Fruit fly (Drosophila melanogaster) whole organism, adult: ENCODE measurements around the gene SclB.

Experiments
- CG11617 ChIP-seq: fragments of 200-800 bp; sonication (Bioruptor generic); optimal IDR thresholded peaks from 2 replicates; lab custom pipeline; 2017; ENCODE audit warnings: mild to moderate bottlenecking, missing biosample characterization, missing genetic modification reagents, missing genetic modification characterization
- CG12768 ChIP-seq: fragments of 200-800 bp; sonication (Bioruptor generic); optimal IDR thresholded peaks from 2 replicates; lab custom pipeline; 2017; ENCODE audit warnings: missing biosample characterization, missing genetic modification characterization, mild to moderate bottlenecking, moderate library complexity, missing genetic modification reagents
- CG14711 ChIP-seq: fragments of 200-800 bp; sonication (Bioruptor generic); optimal IDR thresholded peaks from 2 replicates; lab custom pipeline; 2018; ENCODE audit warnings: missing biosample characterization, mild to moderate bottlenecking, missing genetic modification characterization, moderate library complexity
- CG1620 ChIP-seq: fragments of 200-800 bp; sonication (Bioruptor generic); optimal IDR thresholded peaks from 2 replicates; lab custom pipeline; 2016; ENCODE audit warnings: missing biosample characterization, missing genetic modification characterization
- CG33017 ChIP-seq: fragments of 200-800 bp; sonication (Bioruptor generic); optimal IDR thresholded peaks from 2 replicates; lab custom pipeline; 2018; ENCODE audit warnings: missing biosample characterization, mild to moderate bottlenecking, missing genetic modification characterization, moderate library complexity
- CG7045 ChIP-seq: fragments of 200-800 bp; sonication (Bioruptor generic); optimal IDR thresholded peaks from 2 replicates; lab custom pipeline; 2017; ENCODE audit warnings: missing biosample characterization, mild to moderate bottlenecking, missing genetic modification characterization
- CG7101 ChIP-seq: fragments of 200-800 bp; sonication (Bioruptor generic); optimal IDR thresholded peaks from 2 replicates; lab custom pipeline; 2018; ENCODE audit warnings: missing biosample characterization, mild to moderate bottlenecking, missing genetic modification characterization, moderate library complexity
- Clk ChIP-seq: fragments of 200-800 bp; sonication (Bioruptor generic); optimal IDR thresholded peaks from 2 replicates; lab custom pipeline; 2017; ENCODE audit warnings: missing biosample characterization, missing genetic modification characterization
- Crg-1 ChIP-seq: fragments of 200-800 bp; sonication (Bioruptor generic); optimal IDR thresholded peaks from 2 replicates; lab custom pipeline; 2016; ENCODE audit warnings: missing biosample characterization, missing genetic modification characterization
- Hr96 ChIP-seq: fragments of 200-800 bp; sonication (Bioruptor generic); optimal IDR thresholded peaks from 2 replicates; lab custom pipeline; 2016; ENCODE audit warnings: missing biosample characterization, missing genetic modification characterization
- Mnt ChIP-seq: fragments of 200-800 bp; sonication (Bioruptor generic); optimal IDR thresholded peaks from 2 replicates; lab custom pipeline; 2016; ENCODE audit warnings: missing biosample characterization, mild to moderate bottlenecking, missing genetic modification characterization
- bab1 ChIP-seq: fragments of 200-800 bp; sonication (Bioruptor generic); optimal IDR thresholded peaks from 3 replicates; lab custom pipeline; 2019; ENCODE audit warnings: missing biosample characterization, mild to moderate bottlenecking, missing genetic modification characterization, moderate library complexity
- cic ChIP-seq: fragments of 200-800 bp; sonication (Bioruptor generic); optimal IDR thresholded peaks from 2 replicates; lab custom pipeline; 2017; ENCODE audit warnings: missing biosample characterization, mild to moderate bottlenecking, missing genetic modification characterization, moderate library complexity
- cnc ChIP-seq, 2 experiments: fragments of >200 bp; optimal IDR thresholded peaks; 2 replicates each; lab custom pipeline; 2017
- kay ChIP-seq: fragments of 200-800 bp; sonication (Bioruptor generic); peaks from one replicate; lab custom pipeline; 2016; ENCODE audit warnings: missing biosample characterization, missing genetic modification characterization, borderline replicate concordance
- ovo ChIP-seq: fragments of 200-800 bp; sonication (Bioruptor generic); optimal IDR thresholded peaks from 2 replicates; lab custom pipeline; 2016; ENCODE audit warnings: missing biosample characterization, missing genetic modification characterization
- pad ChIP-seq: fragments of 200-800 bp; sonication (Bioruptor generic); optimal IDR thresholded peaks from 3 replicates; lab custom pipeline; 2017; ENCODE audit warnings: missing biosample characterization, missing genetic modification characterization, mild to moderate bottlenecking, moderate library complexity, missing genetic modification reagents
- tj ChIP-seq: fragments of 200-800 bp; sonication (Bioruptor generic); optimal IDR thresholded peaks from 3 replicates; lab custom pipeline; 2017; ENCODE audit warnings: missing biosample characterization, mild to moderate bottlenecking, missing genetic modification characterization, moderate library complexity
- toe ChIP-seq: fragments of 200-800 bp; sonication (Bioruptor generic); optimal IDR thresholded peaks from 2 replicates; lab custom pipeline; 2016; ENCODE audit warnings: missing biosample characterization, missing genetic modification characterization

SclB gene

dm6 chr2L:16843336-16843735 lies 5.6 kb downstream of the SclB start:
- no peak for TF ChIP-seq CG11617 (GFP tag; lab: Kevin White, UChicago)
- TF ChIP-seq kay (GFP tag; lab: Kevin White, UChicago): peak; percentile 53

- TF ChIP-seq Clk (GFP tag; lab: Kevin White, UChicago): no peak
- no peak for TF ChIP-seq CG33017 (tag; lab: Kevin White, UChicago)
- no peak for TF ChIP-seq CG7045 (GFP tag; lab: Kevin White, UChicago)
- TF ChIP-seq CG12768 (GFP tag; lab: Kevin White, UChicago): no peak
- TF ChIP-seq CG14711: no peak
- no peak for TF ChIP-seq bab1
Observed at dm6 chr2L:16845179-16845578, 7.4 kb downstream of the SclB start.

dm6 chr2L:16846742-16847346 lies 9.1 kb downstream of the SclB start:
- TF ChIP-seq Crg-1 (GFP tag; lab: Kevin White, UChicago) (no peak), toe (no peak), bab1 (no peak), CG1620 (GFP tag; lab: Kevin White, UChicago) (no peak), pad (no peak)

- TF ChIP-seq CG7101 (tag; lab: Kevin White, UChicago) (no peak), kay (GFP tag; lab: Kevin White, UChicago) (peak; percentile 87)
Observed at dm6 chr2L:16847948-16848347, 10.2 kb downstream of the SclB start.

- TF ChIP-seq bab1 (no peak), CG12768 (GFP tag; lab: Kevin White, UChicago) (peak; percentile 15)
Observed at dm6 chr2L:16848670-16849069, 10.9 kb downstream of the SclB start, which contains the start of gene CG13284. TSS of gene CG13284 (minus strand) at chr2L:16848716.

dm6 chr2L:16850442-16850841 lies 12.7 kb downstream of the SclB start:
- no peak for TF ChIP-seq CG14711
- no peak for TF ChIP-seq ovo (GFP tag; lab: Kevin White, UChicago)
- peak in 1 of 2 experiments; percentile 81 for TF ChIP-seq cnc (optimal IDR thresholded peaks at IDR 0.05; lab: Kevin White, UChicago)
- TF ChIP-seq Hr96 (GFP tag; lab: Kevin White, UChicago): no peak

dm6 chr2L:16852318-16852932 lies 14.7 kb downstream of the SclB start, which contains the start of gene CG31810:
TSS of gene CG31810 (minus strand) at chr2L:16852368.
- TF ChIP-seq CG14711: peak; percentile 14
- peak; percentile 15 for TF ChIP-seq CG33017 (tag; lab: Kevin White, UChicago)
- TF ChIP-seq pad: no peak
- peak; percentile 1 for TF ChIP-seq bab1

- no peak for TF ChIP-seq CG7101 (tag; lab: Kevin White, UChicago)
- TF ChIP-seq CG1620 (GFP tag; lab: Kevin White, UChicago): no peak
- TF ChIP-seq kay (GFP tag; lab: Kevin White, UChicago): peak; percentile 16
- TF ChIP-seq cic (GFP tag; lab: Kevin White, UChicago): no peak
- TF ChIP-seq cnc (optimal IDR thresholded peaks at IDR 0.05; lab: Kevin White, UChicago): peak in 1 of 2 experiments; percentile 94
- no peak for TF ChIP-seq CG7045 (GFP tag; lab: Kevin White, UChicago)
Observed at dm6 chr2L:16857131-16857530, 19.4 kb downstream of the SclB start.

- TF ChIP-seq Hr96 (GFP tag; lab: Kevin White, UChicago) (no peak), Crg-1 (GFP tag; lab: Kevin White, UChicago) (no peak), cnc (optimal IDR thresholded peaks at IDR 0.05; lab: Kevin White, UChicago) (no peak), CG1620 (GFP tag; lab: Kevin White, UChicago) (no peak), CG12768 (GFP tag; lab: Kevin White, UChicago) (no peak), CG7101 (tag; lab: Kevin White, UChicago) (no peak), CG11617 (GFP tag; lab: Kevin White, UChicago) (no peak), Mnt (GFP tag; lab: Kevin White, UChicago) (no peak), Clk (GFP tag; lab: Kevin White, UChicago) (no peak), cic (GFP tag; lab: Kevin White, UChicago) (no peak), CG7045 (GFP tag; lab: Kevin White, UChicago) (no peak), CG14711 (no peak), bab1 (no peak), tj (GFP tag; lab: Kevin White, UChicago) (no peak), pad (no peak)
Observed at dm6 chr2L:16857665-16858064, 19.9 kb downstream of the SclB start.
